Fruit fly (Drosophila melanogaster): ENCODE data around the gene Hsc70-4.

The Hsc70-4 gene

dm6 chr3R:15250454-15250853, 8.0 kb downstream of the Hsc70-4 start (continued):
- TF ChIP-seq Jarid2 (GFP tag; optimal IDR thresholded peaks at IDR 0.05) (no peak), CG31441 (GFP tag; IDR thresholded peaks at IDR 0.05) (no peak; the same call in none of the 2 replicates), Asciz (GFP tag; optimal IDR thresholded peaks at IDR 0.05) (no peak), lmd (GFP tag; IDR thresholded peaks at IDR 0.05) (peak; percentile 65), CG4617 (GFP tag; optimal IDR thresholded peaks at IDR 0.05; ENCODE audit: borderline replicate concordance) (no peak), CG14050 (GFP tag; IDR thresholded peaks at IDR 0.05) (peak; percentile 75), CG7987 (GFP tag; optimal IDR thresholded peaks at IDR 0.05) (no peak), CG1792 (GFP tag; optimal IDR thresholded peaks at IDR 0.05) (no peak), ftz-f1 (GFP tag; optimal IDR thresholded peaks at IDR 0.05) (no peak), Adf1 (GFP tag; IDR thresholded peaks at IDR 0.05) (peak; percentile 59; the same call in 1 of the 2 replicates), sens-2 (GFP tag; IDR thresholded peaks at IDR 0.05) (no peak), Pdp1 (GFP tag; optimal IDR thresholded peaks at IDR 0.05) (no peak), CG17361 (GFP tag; IDR thresholded peaks at IDR 0.05) (no peak), CG7928 (GFP tag; optimal IDR thresholded peaks at IDR 0.05) (no peak), sqz (GFP tag; optimal IDR thresholded peaks at IDR 0.05) (no peak), zfh1 (GFP tag; IDR thresholded peaks at IDR 0.05) (0 out of 3 replicates have a peak, but pooled peaks have one; percentile 45), hth (optimal IDR thresholded peaks at IDR 0.05) (no peak), esg (GFP tag; conservative IDR thresholded peaks at IDR 0.05) (peak; percentile 70), CG8281 (tag; optimal IDR thresholded peaks at IDR 0.05) (no peak), chif (GFP tag; optimal IDR thresholded peaks at IDR 0.05) (no peak), slbo (GFP tag; IDR thresholded peaks at IDR 0.05) (peak; percentile 85), CG17385 (GFP tag; optimal IDR thresholded peaks at IDR 0.05) (no peak), Hmx (GFP tag; optimal IDR thresholded peaks at IDR 0.05) (no peak), CG34422 (GFP tag; IDR thresholded peaks at IDR 0.05) (peak; percentile 72; the same call in 2 of the 3 replicates), CG13424 (tag; optimal IDR thresholded peaks at IDR 0.05) (peak; percentile 76), kni (GFP tag; optimal IDR thresholded peaks at IDR 0.05) (no peak), Elba2 (GFP tag; optimal IDR thresholded peaks at IDR 0.05) (no peak), CG17186 (GFP tag; optimal IDR thresholded peaks at IDR 0.05) (no peak), so (GFP tag; IDR thresholded peaks at IDR 0.05) (peak; percentile 73; the same call in 1 of the 3 replicates), exex (tag; optimal IDR thresholded peaks at IDR 0.05) (no peak), ash1 (GFP tag; optimal IDR thresholded peaks at IDR 0.05) (no peak), shn (GFP tag; optimal IDR thresholded peaks at IDR 0.05) (no peak), MBD-R2 (GFP tag; IDR thresholded peaks at IDR 0.05) (peak; percentile 55; the same call in 1 of the 2 replicates), bab2 (GFP tag; optimal IDR thresholded peaks at IDR 0.05) (no peak), Hand (GFP tag; optimal IDR thresholded peaks at IDR 0.05) (peak; percentile 89), row (GFP tag; IDR thresholded peaks at IDR 0.05) (peak; percentile 90), ac (GFP tag; optimal IDR thresholded peaks at IDR 0.05) (no peak), CG13894 (tag; optimal IDR thresholded peaks at IDR 0.05) (no peak), rib (GFP tag; IDR thresholded peaks at IDR 0.05) (peak; percentile 46; the same call in 1 of the 2 replicates), CG10321 (GFP tag; IDR thresholded peaks at IDR 0.05) (peak; percentile 30; the same call in 1 of the 2 replicates), pnt (GFP tag; optimal IDR thresholded peaks at IDR 0.05) (no peak), scrt (GFP tag; optimal IDR thresholded peaks at IDR 0.05) (no peak), CG6683 (GFP tag; optimal IDR thresholded peaks at IDR 0.05) (peak; percentile 59), BEAF-32 (GFP tag; optimal IDR thresholded peaks at IDR 0.05) (no peak), D19A (tag; optimal IDR thresholded peaks at IDR 0.05) (no peak), slp2 (GFP tag; optimal IDR thresholded peaks at IDR 0.05) (no peak), hb (GFP tag; IDR thresholded peaks at IDR 0.05; ENCODE audit: partially characterized antibody) (no peak), CG12744 (GFP tag; optimal IDR thresholded peaks at IDR 0.05) (no peak), psq (GFP tag; optimal IDR thresholded peaks at IDR 0.05) (no peak), CG12236 (GFP tag; optimal IDR thresholded peaks at IDR 0.05) (no peak), CG2875 (GFP tag; optimal IDR thresholded peaks at IDR 0.05) (no peak)
